Fruit fly (Drosophila melanogaster): ENCODE results near the gene CG14982.

DNA sequence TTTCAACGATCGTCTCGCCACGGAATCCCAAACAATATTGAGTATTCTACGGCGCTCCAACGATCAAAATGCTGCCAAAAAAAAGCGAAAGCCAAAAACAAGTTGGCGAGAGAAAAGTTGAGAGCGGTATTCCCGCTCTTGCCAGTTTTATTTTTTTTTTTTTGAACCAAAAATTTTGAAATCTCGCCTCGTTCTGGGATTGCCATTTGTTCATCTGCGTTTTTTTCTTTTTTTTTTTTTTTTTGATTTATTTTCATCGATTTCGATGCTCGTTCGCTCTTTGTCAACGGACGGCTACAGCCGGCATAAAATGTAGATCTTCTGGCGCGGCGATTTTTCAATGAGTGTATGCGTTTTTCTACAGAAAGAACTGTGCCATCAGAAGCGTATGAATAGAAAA, 8.9 kb upstream of the CG14982 start:
- TF ChIP-seq cic (GFP tag; optimal IDR thresholded peaks at IDR 0.05) (no peak), Mnt (GFP tag; optimal IDR thresholded peaks at IDR 0.05) (no peak), toe (GFP tag; optimal IDR thresholded peaks at IDR 0.05) (no peak), CG7101 (tag; optimal IDR thresholded peaks at IDR 0.05) (no peak), kay (GFP tag; ENCODE audit: borderline replicate concordance) (peak; percentile 59), CG11617 (GFP tag; optimal IDR thresholded peaks at IDR 0.05) (no peak), Crg-1 (GFP tag; optimal IDR thresholded peaks at IDR 0.05) (no peak), pad (GFP tag; optimal IDR thresholded peaks at IDR 0.05) (no peak), bab1 (GFP tag; optimal IDR thresholded peaks at IDR 0.05) (no peak), CG5204 (GFP tag; optimal IDR thresholded peaks at IDR 0.05) (no peak)
